Fruit fly (Drosophila melanogaster): ENCODE results near the gene CG43739.
A peak's percentile ranks its signal among the peaks of the same experiment; 100 is the strongest.

Gene CG43739

dm6 chr2L:20927653-20928052 lies 8.9 kb upstream of the CG43739 start, which contains the start of gene Nthl1 (continued):
- no peak for TF ChIP-seq p53 (GFP tag; optimal IDR thresholded peaks at IDR 0.05)
- no peak for TF ChIP-seq CG8388 (GFP tag; optimal IDR thresholded peaks at IDR 0.05)
- TF ChIP-seq CG13287 (GFP tag; IDR thresholded peaks at IDR 0.05; ENCODE audit: partially characterized antibody), result peak; percentile 35
- TF ChIP-seq B-H2 (GFP tag; optimal IDR thresholded peaks at IDR 0.05), result no peak
- TF ChIP-seq Dp (GFP tag; optimal IDR thresholded peaks at IDR 0.05), result peak; percentile 91

DNA sequence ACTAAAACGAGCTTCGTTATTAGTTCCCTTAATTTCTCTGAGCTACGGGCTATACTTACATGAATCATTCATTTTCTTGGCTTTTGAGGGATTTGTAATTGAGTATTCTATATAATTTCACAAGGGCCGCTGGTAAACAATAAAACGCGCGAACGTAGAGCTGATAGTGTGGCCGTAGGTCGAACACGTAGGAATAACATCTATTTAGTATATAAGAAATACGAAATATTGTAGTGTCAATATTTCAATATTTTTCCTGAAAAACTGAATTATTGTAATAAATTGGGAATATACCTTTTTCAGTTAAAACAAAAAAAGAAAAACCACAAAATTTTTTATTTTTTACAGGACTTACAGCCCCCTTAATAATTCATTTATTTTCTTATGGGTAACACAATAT lies 7.2 kb upstream of the CG43739 start, which contains the start of gene RPA2:
TSS of gene RPA2 (minus strand) at position 173 of the 400 bp plus-strand sequence.
- TF ChIP-seq cato (GFP tag; optimal IDR thresholded peaks at IDR 0.05; ENCODE audit: borderline replicate concordance) (no peak), Dp (GFP tag; optimal IDR thresholded peaks at IDR 0.05) (peak; percentile 73), CG4328 (GFP tag; optimal IDR thresholded peaks at IDR 0.05) (no peak), CG10267 (tag; optimal IDR thresholded peaks at IDR 0.05) (peak; percentile 6), Dll (GFP tag; IDR thresholded peaks at IDR 0.05; ENCODE audit: partially characterized antibody) (no peak), NC2β (GFP tag; optimal IDR thresholded peaks at IDR 0.05) (no peak), CG30431 (GFP tag; optimal IDR thresholded peaks at IDR 0.05) (no peak), MBD-R2 (GFP tag; IDR thresholded peaks at IDR 0.05) (peak; percentile 40; the same call in 1 of the 2 replicates), HmgD (GFP tag; optimal IDR thresholded peaks at IDR 0.05) (no peak), Antp (GFP tag; optimal IDR thresholded peaks at IDR 0.05) (no peak), CG11504 (tag; optimal IDR thresholded peaks at IDR 0.05) (no peak), CG9797 (GFP tag; optimal IDR thresholded peaks at IDR 0.05) (peak; percentile 72), phol (tag; optimal IDR thresholded peaks at IDR 0.05) (peak; percentile 10), Optix (GFP tag; IDR thresholded peaks at IDR 0.05) (no peak), Usf (GFP tag; optimal IDR thresholded peaks at IDR 0.05) (no peak), jigr1 (GFP tag; IDR thresholded peaks at IDR 0.05) (no peak), CG34224 (GFP tag; IDR thresholded peaks at IDR 0.05; ENCODE audit: partially characterized antibody) (no peak), CG32767 (GFP tag; IDR thresholded peaks at IDR 0.05) (no peak), CG4282 (GFP tag; optimal IDR thresholded peaks at IDR 0.05) (no peak), ems (GFP tag; optimal IDR thresholded peaks at IDR 0.05) (no peak), CG10462 (GFP tag; optimal IDR thresholded peaks at IDR 0.05) (no peak), da (GFP tag; optimal IDR thresholded peaks at IDR 0.05) (no peak), pzg (GFP tag; optimal IDR thresholded peaks at IDR 0.05) (peak; percentile 40), PHDP (tag; optimal IDR thresholded peaks at IDR 0.05) (no peak), CkIIα-i1 (GFP tag; IDR thresholded peaks at IDR 0.05) (no peak), Med (GFP tag) (no peak), trem (tag; optimal IDR thresholded peaks at IDR 0.05) (peak; percentile 48), otp (GFP tag; IDR thresholded peaks at IDR 0.05) (no peak), CG6654 (GFP tag; optimal IDR thresholded peaks at IDR 0.05) (no peak), sens (GFP tag) (no peak), MESR4 (GFP tag; optimal IDR thresholded peaks at IDR 0.05) (peak; percentile 29), gfzf (GFP tag; optimal IDR thresholded peaks at IDR 0.05) (peak; percentile 71), CTCF (GFP tag; optimal IDR thresholded peaks at IDR 0.05) (peak; percentile 34), fd102C (GFP tag; optimal IDR thresholded peaks at IDR 0.05) (no peak), sens-2 (GFP tag; IDR thresholded peaks at IDR 0.05) (no peak), CG7271 (tag; optimal IDR thresholded peaks at IDR 0.05) (no peak), CG10565 (GFP tag; optimal IDR thresholded peaks at IDR 0.05) (no peak), schlank (tag; optimal IDR thresholded peaks at IDR 0.05) (no peak), Dip3 (GFP tag; optimal IDR thresholded peaks at IDR 0.05) (no peak), stwl (tag; optimal IDR thresholded peaks at IDR 0.05) (peak; percentile 52), CG17385 (GFP tag; optimal IDR thresholded peaks at IDR 0.05) (no peak), H2.0 (GFP tag; IDR thresholded peaks at IDR 0.05) (no peak), sna (GFP tag; IDR thresholded peaks at IDR 0.05; ENCODE audit: partially characterized antibody) (no peak), CG8281 (tag; optimal IDR thresholded peaks at IDR 0.05) (peak; percentile 99), E2f2 (GFP tag; IDR thresholded peaks at IDR 0.05) (peak; percentile 81), ara (GFP tag; IDR thresholded peaks at IDR 0.05) (no peak)
